Worm (Caenorhabditis elegans) whole organism, young adult: ENCODE results near the gene F08H9.2.

Source experiments
- cebp-1 ChIP-seq, 2 experiments: fragments of 200-800 bp in 1 of 2; sonication (Bioruptor generic) in 1 of 2; sonication (generic microtip) in 1 of 2; IDR thresholded peaks in 1 of 2; optimal IDR thresholded peaks in 1 of 2; 2 replicates each; pipeline versions ENCODE4 v1.3.6 to Lab custom; 2017 to 2022; ENCODE audit warnings: missing compliant biosample characterization in 2 of 2, missing genetic modification characterization in 2 of 2, mild to moderate bottlenecking in 1 of 2, missing genetic modification reagents in 1 of 2, moderate library complexity in 1 of 2
- die-1 ChIP-seq: sonication (generic microtip); optimal IDR thresholded peaks from 2 replicates; lab custom pipeline; 2016; ENCODE audit warnings: missing genotype, mild to moderate bottlenecking, missing genetic modification characterization, missing compliant biosample characterization
- dox-1 ChIP-seq: fragments of 200-800 bp; sonication (Bioruptor generic); IDR thresholded peaks from 2 replicates; pipeline ENCODE4 v1.3.6; 2022; ENCODE audit warnings: missing genetic modification reagents, missing genetic modification characterization, missing compliant biosample characterization
- lsl-1 ChIP-seq: fragments of 200-800 bp; sonication (Bioruptor generic); optimal IDR thresholded peaks from 2 replicates; lab custom pipeline; 2018; ENCODE audit warnings: mild to moderate bottlenecking, missing genetic modification characterization, moderate library complexity, missing compliant biosample characterization
- mel-28 ChIP-seq: sonication (generic microtip); optimal IDR thresholded peaks from 2 replicates; lab custom pipeline; 2016; ENCODE audit warnings: borderline replicate concordance, mild to moderate bottlenecking, missing genetic modification characterization, missing compliant biosample characterization
- pha-4 ChIP-seq: fragments of 150-350 bp; sonication (generic microtip); optimal IDR thresholded peaks from 2 replicates; lab custom pipeline; 2014; ENCODE audit warnings: missing biosample characterization, missing genetic modification reagents, missing genetic modification characterization
- snpc-4 ChIP-seq, 5 experiments: fragments of 150-350 bp in 1 of 5; sonication (generic microtip) in 4 of 5; optimal IDR thresholded peaks; 2 replicates each; lab custom pipeline; 2014 to 2018; ENCODE audit warnings: missing genetic modification characterization in 5 of 5, missing biosample characterization in 3 of 5, antibody characterized with exemption in 2 of 5, mild to moderate bottlenecking in 2 of 5, missing compliant biosample characterization in 2 of 5, missing genotype in 2 of 5, moderate library complexity in 2 of 5, missing genetic modification reagents in 1 of 5
- somi-1 ChIP-seq: fragments of 200-800 bp; sonication (Bioruptor generic); optimal IDR thresholded peaks from 2 replicates; lab custom pipeline; 2018; ENCODE audit warnings: mild to moderate bottlenecking, missing genetic modification characterization, missing compliant biosample characterization
- tbx-9 ChIP-seq: sonication (generic microtip); optimal IDR thresholded peaks from 2 replicates; lab custom pipeline; 2016; ENCODE audit warnings: borderline replicate concordance, missing genetic modification characterization, inconsistent platforms, missing compliant biosample characterization
- unc-62 ChIP-seq: fragments of 150-350 bp; optimal IDR thresholded peaks from 2 replicates; lab custom pipeline; 2014; ENCODE audit warnings: missing biosample characterization, missing genetic modification reagents, missing genetic modification characterization
- ztf-22 ChIP-seq: fragments of 200-800 bp; sonication (Bioruptor generic); optimal IDR thresholded peaks from 2 replicates; lab custom pipeline; 2018; ENCODE audit warnings: mild to moderate bottlenecking, missing genetic modification characterization, moderate library complexity, missing compliant biosample characterization
- ztf-6 ChIP-seq: fragments of 200-800 bp; sonication (Bioruptor generic); IDR thresholded peaks from 2 replicates; pipeline ENCODE4 v1.3.6; 2022; ENCODE audit warnings: missing genetic modification reagents, missing genetic modification characterization, missing compliant biosample characterization

DNA sequence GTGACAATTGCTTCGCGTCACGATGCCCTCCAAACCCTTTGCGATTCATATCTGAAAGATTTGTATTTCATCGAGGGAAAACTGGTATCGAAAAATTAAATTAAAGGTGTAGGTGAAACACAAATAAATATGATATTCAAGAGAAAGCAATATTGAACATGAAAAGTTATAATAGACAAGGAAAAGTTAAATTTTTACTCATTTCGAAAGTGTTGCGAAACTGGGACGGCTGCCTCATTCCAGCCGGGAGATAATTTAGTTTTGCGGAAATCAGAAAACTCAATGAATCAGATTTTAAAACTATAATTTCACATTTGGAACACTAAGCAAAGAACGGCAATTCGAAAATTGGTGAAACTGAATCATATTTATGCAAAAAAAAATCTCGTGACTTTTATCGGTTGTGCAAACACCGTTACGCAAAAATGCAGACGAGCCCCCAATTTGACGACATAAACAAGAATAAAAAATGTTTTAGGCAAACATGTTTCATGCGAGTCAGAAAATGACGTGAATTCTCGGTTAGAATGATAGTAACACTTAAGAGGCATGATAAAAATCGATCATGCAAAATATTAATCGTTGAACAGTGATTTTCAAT is 45.4 kb upstream of the F08H9.2 start, which contains the start of the genes nxf-1 and C15H11.11:
- TF ChIP-seq ztf-6 (GFP tag; lab: Robert Waterston, UW) (no peak), unc-62 (GFP tag; lab: Kevin White, UChicago) (no peak), ztf-22 (GFP tag; lab: Kevin White, UChicago) (no peak), tbx-9 (tag; lab: Kevin White, UChicago) (no peak), mel-28 (tag; lab: Kevin White, UChicago) (no peak), lsl-1 (GFP tag; lab: Kevin White, UChicago) (peak; percentile 77), snpc-4 (GFP tag; optimal IDR thresholded peaks at IDR 0.05; lab: Kevin White, UChicago) (no peak), snpc-4 (tag; optimal IDR thresholded peaks at IDR 0.05; lab: Kevin White, UChicago) (peak in 3 of 4 experiments; percentile 50 to 72 (median 61)), somi-1 (GFP tag; lab: Kevin White, UChicago) (no peak), pha-4 (tag; lab: Kevin White, UChicago) (no peak), dox-1 (peak; percentile 55), die-1 (tag; lab: Kevin White, UChicago) (no peak), cebp-1 (GFP tag; IDR thresholded peaks at IDR 0.05; lab: Robert Waterston, UW) (peak; percentile 54; the same call in 1 of the 2 replicates), cebp-1 (tag; optimal IDR thresholded peaks at IDR 0.05; lab: Kevin White, UChicago) (peak; percentile 90)
